Fruit fly (Drosophila melanogaster): Measurements from ENCODE around the gene Nubp2.

The Nubp2 gene

DNA sequence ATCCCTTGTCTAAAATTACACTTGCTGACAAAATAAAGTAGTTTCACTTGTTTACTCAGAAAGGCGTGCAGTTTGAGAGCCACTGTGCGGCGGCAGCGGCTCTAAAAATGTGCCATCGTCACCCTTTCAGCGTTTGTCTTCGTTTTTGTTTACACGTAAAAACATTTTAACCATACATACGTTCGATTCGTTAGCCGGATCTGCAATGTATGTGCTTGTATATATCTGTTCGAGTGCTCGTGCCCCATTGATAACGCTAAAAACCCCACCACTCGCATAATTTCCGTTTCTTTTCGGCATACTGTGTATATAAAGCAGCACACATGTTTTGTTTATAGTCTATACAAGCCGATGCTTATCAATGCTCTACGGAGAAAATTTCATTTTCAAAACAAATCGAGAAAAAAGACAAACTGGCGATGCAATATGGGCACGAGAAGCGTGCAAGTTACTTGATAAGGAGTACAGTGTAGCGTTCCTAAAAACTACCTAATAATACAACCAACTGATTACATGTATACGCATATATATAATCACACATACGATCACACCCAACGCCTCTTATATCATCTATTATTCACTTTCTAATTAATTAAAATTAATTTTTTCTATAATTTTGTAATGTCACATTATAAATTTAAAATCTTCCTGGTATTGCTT lies 9.7 kb upstream of the Nubp2 start:
- TF ChIP-seq CG34367 (tag; optimal IDR thresholded peaks at IDR 0.05) (peak; percentile 46), CG8301 (tag; optimal IDR thresholded peaks at IDR 0.05) (peak; percentile 18), CG13204 (GFP tag; optimal IDR thresholded peaks at IDR 0.05) (no peak), D1 (tag; optimal IDR thresholded peaks at IDR 0.05) (no peak), Ets98B (GFP tag; IDR thresholded peaks at IDR 0.05) (peak; percentile 36), CG4496 (GFP tag; IDR thresholded peaks at IDR 0.05) (0 out of 3 replicates have a peak, but pooled peaks have one; percentile 39), CG9948 (tag; optimal IDR thresholded peaks at IDR 0.05) (peak; percentile 13), CG8159 (tag; optimal IDR thresholded peaks at IDR 0.05) (peak; percentile 61), Pif1B (GFP tag; optimal IDR thresholded peaks at IDR 0.05) (no peak), rn (GFP tag; IDR thresholded peaks at IDR 0.05) (no peak), CG15710 (tag; optimal IDR thresholded peaks at IDR 0.05) (peak; percentile 56), fd96Ca (GFP tag; IDR thresholded peaks at IDR 0.05) (no peak), EcR (GFP tag; optimal IDR thresholded peaks at IDR 0.05) (no peak), gl (tag; optimal IDR thresholded peaks at IDR 0.05) (no peak), CG10348 (GFP tag; IDR thresholded peaks at IDR 0.05) (no peak), Pif1A (GFP tag; optimal IDR thresholded peaks at IDR 0.05) (peak; percentile 8), CG32121 (GFP tag; IDR thresholded peaks at IDR 0.05) (no peak), Snoo (tag; optimal IDR thresholded peaks at IDR 0.05) (peak; percentile 23), CG14655 (GFP tag; optimal IDR thresholded peaks at IDR 0.05) (peak; percentile 52), CG17806 (tag; optimal IDR thresholded peaks at IDR 0.05) (peak; percentile 48), CG12605 (GFP tag; IDR thresholded peaks at IDR 0.05) (no peak; the same call in 1 of the 2 replicates)

- peak; percentile 98 for TF ChIP-seq EcR (GFP tag; optimal IDR thresholded peaks at IDR 0.05)
- TF ChIP-seq Pif1A (GFP tag; optimal IDR thresholded peaks at IDR 0.05), result no peak
These were observed 9.1 kb upstream of the Nubp2 start for dm6 chr3L:20517179-20517834.

dm6 chr3L:20517897-20518804 lies 8.2 kb upstream of the Nubp2 start:
- TF ChIP-seq CG8159 (tag; optimal IDR thresholded peaks at IDR 0.05) (no peak), D1 (tag; optimal IDR thresholded peaks at IDR 0.05) (peak; percentile 44), Pif1B (GFP tag; optimal IDR thresholded peaks at IDR 0.05) (peak; percentile 54), Snoo (tag; optimal IDR thresholded peaks at IDR 0.05) (peak; percentile 30), Ets98B (GFP tag; IDR thresholded peaks at IDR 0.05) (0 out of 2 replicates have a peak, but pooled peaks have one; percentile 33), CG4496 (GFP tag; IDR thresholded peaks at IDR 0.05) (peak; percentile 69), EcR (GFP tag; optimal IDR thresholded peaks at IDR 0.05) (peak; percentile 86), gl (tag; optimal IDR thresholded peaks at IDR 0.05) (peak; percentile 71), rn (GFP tag; IDR thresholded peaks at IDR 0.05) (no peak), CG10348 (GFP tag; IDR thresholded peaks at IDR 0.05) (no peak), CG15710 (tag; optimal IDR thresholded peaks at IDR 0.05) (peak; percentile 4), CG8301 (tag; optimal IDR thresholded peaks at IDR 0.05) (no peak), CG13204 (GFP tag; optimal IDR thresholded peaks at IDR 0.05) (peak; percentile 67), CG32121 (GFP tag; IDR thresholded peaks at IDR 0.05) (peak; percentile 15; the same call in 1 of the 2 replicates), fd96Ca (GFP tag; IDR thresholded peaks at IDR 0.05) (no peak), CG9948 (tag; optimal IDR thresholded peaks at IDR 0.05) (peak; percentile 7), CG14655 (GFP tag; optimal IDR thresholded peaks at IDR 0.05) (peak; percentile 48), CG17806 (tag; optimal IDR thresholded peaks at IDR 0.05) (peak; percentile 37), Pif1A (GFP tag; optimal IDR thresholded peaks at IDR 0.05) (peak; percentile 24), CG12605 (GFP tag; IDR thresholded peaks at IDR 0.05) (peak; percentile 69), CG34367 (tag; optimal IDR thresholded peaks at IDR 0.05) (peak; percentile 19)

DNA sequence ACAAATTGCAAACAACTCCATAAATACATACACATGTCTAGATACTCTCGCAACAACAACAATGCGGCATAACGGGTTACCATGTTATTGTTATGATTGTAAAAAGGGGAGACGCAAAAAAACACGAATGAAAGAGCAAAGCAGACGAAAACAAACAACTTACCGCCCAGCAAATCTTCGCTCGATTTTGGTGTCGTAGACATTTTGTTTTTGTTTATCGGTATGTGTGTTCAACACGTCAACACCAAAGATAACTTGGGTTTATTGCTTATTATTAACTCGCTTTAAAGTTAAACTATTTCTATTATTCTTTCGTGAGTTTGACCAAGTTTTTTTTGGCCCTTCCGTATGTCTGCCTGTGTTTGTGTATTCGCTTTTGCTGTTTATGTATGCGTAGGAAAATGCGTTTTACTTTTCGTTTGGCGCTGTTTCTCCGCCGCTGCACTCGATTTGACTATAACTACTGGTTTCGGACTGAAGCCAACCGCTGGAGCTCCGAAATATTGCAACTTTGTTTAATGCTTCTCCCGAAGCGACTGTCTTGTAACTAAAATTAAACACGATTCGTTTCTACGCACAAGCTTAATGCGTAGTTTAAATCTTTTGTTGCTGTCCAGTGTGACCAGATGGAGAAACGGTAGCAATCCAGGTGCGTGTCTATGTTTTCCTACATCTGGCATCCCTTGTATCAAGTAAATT lies 7.4 kb upstream of the Nubp2 start, which contains the start of gene BNIP3:
Gene BNIP3 (minus strand): TSS at position 589 of the 699 bp plus-strand sequence.
- TF ChIP-seq CG14655 (GFP tag; optimal IDR thresholded peaks at IDR 0.05), result no peak
- TF ChIP-seq CG8159 (tag; optimal IDR thresholded peaks at IDR 0.05), result peak; percentile 2

DNA sequence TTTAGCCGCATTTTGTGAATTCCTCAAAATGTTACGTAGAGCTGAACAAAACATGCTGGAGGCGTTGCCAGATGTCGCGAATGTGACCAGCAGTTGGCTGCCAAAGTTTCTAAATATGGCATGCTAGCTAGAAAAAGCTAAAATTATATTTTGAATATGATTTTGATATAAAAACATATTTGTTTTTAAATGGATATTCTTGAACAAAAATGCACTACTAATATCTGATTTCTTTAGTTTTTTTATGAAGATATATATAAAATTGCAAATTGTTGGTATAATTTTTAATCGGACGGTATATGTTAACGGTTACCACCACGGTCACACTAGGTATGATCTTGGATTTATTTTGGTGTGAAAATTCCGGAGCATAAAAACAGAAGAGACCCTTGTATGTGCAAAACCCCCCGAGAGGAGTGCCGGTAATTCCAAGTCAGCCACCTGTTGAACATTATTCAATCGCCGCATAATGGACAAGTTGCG lies 5.6 kb upstream of the Nubp2 start, which contains the start of the genes mTerf3 and CG5104:
Gene mTerf3 (minus strand): TSS at position 86 of the 483 bp plus-strand sequence.
Gene CG5104 (plus strand): TSS at position 323 of the 483 bp plus-strand sequence.
- no peak for TF ChIP-seq rn (GFP tag; IDR thresholded peaks at IDR 0.05)
- TF ChIP-seq EcR (GFP tag; optimal IDR thresholded peaks at IDR 0.05), result peak; percentile 3
